Worm (Caenorhabditis elegans): ENCODE measurements around the gene K10D11.3.
A peak's percentile ranks its signal among the peaks of the same experiment; 100 is the strongest.

K10D11.3 gene

ce11 chrIV:13027801-13028641 is 42.1 kb upstream of the K10D11.3 start:
- no peak for TF ChIP-seq ceh-36 (tag; optimal IDR thresholded peaks at IDR 0.05)
- TF ChIP-seq scrt-1 (GFP tag; IDR thresholded peaks at IDR 0.05) = no peak
- no peak for TF ChIP-seq ama-1 (optimal IDR thresholded peaks at IDR 0.05)
- TF ChIP-seq flt-1 (GFP tag; IDR thresholded peaks at IDR 0.05) = no peak
- no peak for TF ChIP-seq hnd-1 (tag; optimal IDR thresholded peaks at IDR 0.05)
- TF ChIP-seq hmbx-1 (tag; optimal IDR thresholded peaks at IDR 0.05) = no peak
- peak; percentile 16 for TF ChIP-seq hmg-4 (GFP tag; optimal IDR thresholded peaks at IDR 0.05)
- TF ChIP-seq tbx-11 (GFP tag; IDR thresholded peaks at IDR 0.05) = no peak
- TF ChIP-seq sea-1 (GFP tag; conservative IDR thresholded peaks at IDR 0.05) = 0 out of 2 replicates have a peak, but pooled peaks have one; percentile 18
- no peak for TF ChIP-seq pes-1 (GFP tag; IDR thresholded peaks at IDR 0.05)
- TF ChIP-seq F13C5.2 (tag; optimal IDR thresholded peaks at IDR 0.05) = no peak

DNA sequence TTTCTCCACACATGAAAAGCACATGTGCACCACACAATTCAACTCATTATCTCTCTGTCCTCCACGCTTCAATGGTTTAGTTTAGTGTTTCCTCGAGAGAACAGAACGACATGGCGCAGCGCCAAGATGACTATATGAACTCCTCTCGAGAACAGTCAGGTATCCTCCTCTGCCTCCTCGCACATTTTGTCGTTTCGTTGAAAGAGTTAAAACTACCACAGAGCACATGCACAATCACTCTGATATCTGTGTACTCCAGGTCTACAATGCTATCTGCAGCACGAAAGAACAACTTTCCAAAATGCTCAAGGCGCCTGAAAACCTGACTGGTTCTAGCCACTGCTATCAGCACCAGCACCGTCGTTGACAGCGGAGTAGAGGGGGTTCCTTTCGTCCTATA is 40.8 kb upstream of the K10D11.3 start:
- TF ChIP-seq tbx-11 (GFP tag; IDR thresholded peaks at IDR 0.05) = no peak
- no peak for TF ChIP-seq flt-1 (GFP tag; IDR thresholded peaks at IDR 0.05)
- no peak for TF ChIP-seq sea-1 (GFP tag; conservative IDR thresholded peaks at IDR 0.05)
- TF ChIP-seq ceh-13 (GFP tag; optimal IDR thresholded peaks at IDR 0.05) = no peak
- no peak for TF ChIP-seq tra-4 (tag; optimal IDR thresholded peaks at IDR 0.05)
- TF ChIP-seq hmbx-1 (tag; optimal IDR thresholded peaks at IDR 0.05) = no peak
- TF ChIP-seq ceh-36 (tag; optimal IDR thresholded peaks at IDR 0.05) = no peak
- no peak for TF ChIP-seq hnd-1 (tag; optimal IDR thresholded peaks at IDR 0.05)
- TF ChIP-seq B0310.2 (tag; optimal IDR thresholded peaks at IDR 0.05) = no peak
- no peak for TF ChIP-seq pes-1 (GFP tag; IDR thresholded peaks at IDR 0.05)
- no peak for TF ChIP-seq hmg-4 (GFP tag; optimal IDR thresholded peaks at IDR 0.05)
- TF ChIP-seq aly-1 (tag; optimal IDR thresholded peaks at IDR 0.05) = no peak
- TF ChIP-seq ama-1 (optimal IDR thresholded peaks at IDR 0.05) = no peak
- no peak for TF ChIP-seq F13C5.2 (tag; optimal IDR thresholded peaks at IDR 0.05)
- TF ChIP-seq ets-7 (tag; optimal IDR thresholded peaks at IDR 0.05) = no peak
- no peak for TF ChIP-seq scrt-1 (GFP tag; IDR thresholded peaks at IDR 0.05)
- no peak for TF ChIP-seq tbx-37 (GFP tag; conservative IDR thresholded peaks at IDR 0.05)

- TF ChIP-seq ceh-36 (tag; optimal IDR thresholded peaks at IDR 0.05) = no peak
- no peak for TF ChIP-seq scrt-1 (GFP tag; IDR thresholded peaks at IDR 0.05)
- TF ChIP-seq flt-1 (GFP tag; IDR thresholded peaks at IDR 0.05) = no peak
These were observed 40.0 kb upstream of the K10D11.3 start for ce11 chrIV:13025853-13026343.

- no peak for TF ChIP-seq aly-1 (tag; optimal IDR thresholded peaks at IDR 0.05)
- peak; percentile 16 for TF ChIP-seq hmg-4 (GFP tag; optimal IDR thresholded peaks at IDR 0.05)
- TF ChIP-seq pes-1 (GFP tag; IDR thresholded peaks at IDR 0.05) = 0 out of 2 replicates have a peak, but pooled peaks have one; percentile 15
- no peak for TF ChIP-seq ets-7 (tag; optimal IDR thresholded peaks at IDR 0.05)
- no peak for TF ChIP-seq B0310.2 (tag; optimal IDR thresholded peaks at IDR 0.05)
These were observed 37.0 kb upstream of the K10D11.3 start for ce11 chrIV:13022892-13023291.

DNA sequence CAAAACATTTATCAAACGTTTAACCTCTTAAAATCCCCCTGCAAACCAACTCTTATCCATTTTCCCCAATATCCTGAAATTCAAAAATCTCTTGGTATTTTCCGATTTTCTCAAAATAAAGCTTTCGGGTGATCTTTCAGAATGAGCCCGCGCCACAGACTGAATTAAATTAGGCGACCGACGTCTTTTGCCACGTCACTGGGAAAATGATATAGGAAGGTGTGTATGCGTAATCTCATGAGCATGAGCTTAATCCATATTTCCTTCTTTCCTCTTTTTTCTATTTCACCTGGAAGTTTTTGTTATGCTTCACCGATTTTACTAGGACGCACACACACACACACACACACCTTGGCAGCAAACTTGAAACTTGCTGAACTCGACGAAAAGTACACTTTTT is 35.1 kb upstream of the K10D11.3 start:
- TF ChIP-seq tbx-11 (GFP tag; IDR thresholded peaks at IDR 0.05) = no peak
- no peak for TF ChIP-seq ets-7 (tag; optimal IDR thresholded peaks at IDR 0.05)
- no peak for TF ChIP-seq hnd-1 (tag; optimal IDR thresholded peaks at IDR 0.05)
- no peak for TF ChIP-seq pes-1 (GFP tag; IDR thresholded peaks at IDR 0.05)
- no peak for TF ChIP-seq aly-1 (tag; optimal IDR thresholded peaks at IDR 0.05)
- no peak for TF ChIP-seq flt-1 (GFP tag; IDR thresholded peaks at IDR 0.05)
- TF ChIP-seq B0310.2 (tag; optimal IDR thresholded peaks at IDR 0.05) = no peak
- TF ChIP-seq ceh-13 (GFP tag; optimal IDR thresholded peaks at IDR 0.05) = no peak
- no peak for TF ChIP-seq sea-1 (GFP tag; conservative IDR thresholded peaks at IDR 0.05)
- no peak for TF ChIP-seq tbx-37 (GFP tag; conservative IDR thresholded peaks at IDR 0.05)
- no peak for TF ChIP-seq tra-4 (tag; optimal IDR thresholded peaks at IDR 0.05)

- no peak for TF ChIP-seq tra-4 (tag; optimal IDR thresholded peaks at IDR 0.05)
- TF ChIP-seq hnd-1 (tag; optimal IDR thresholded peaks at IDR 0.05) = no peak
- no peak for TF ChIP-seq flt-1 (GFP tag; IDR thresholded peaks at IDR 0.05)
These were observed 30.9 kb upstream of the K10D11.3 start for ce11 chrIV:13016820-13017219.

ce11 chrIV:13015801-13016404 is 30.0 kb upstream of the K10D11.3 start:
- no peak for TF ChIP-seq tbx-37 (GFP tag; conservative IDR thresholded peaks at IDR 0.05)
- TF ChIP-seq F13C5.2 (tag; optimal IDR thresholded peaks at IDR 0.05) = no peak
- no peak for TF ChIP-seq hnd-1 (tag; optimal IDR thresholded peaks at IDR 0.05)
- TF ChIP-seq tbx-11 (GFP tag; IDR thresholded peaks at IDR 0.05) = no peak
- TF ChIP-seq ceh-13 (GFP tag; optimal IDR thresholded peaks at IDR 0.05) = no peak
- no peak for TF ChIP-seq ceh-36 (tag; optimal IDR thresholded peaks at IDR 0.05)
- TF ChIP-seq ets-7 (tag; optimal IDR thresholded peaks at IDR 0.05) = no peak
- TF ChIP-seq sea-1 (GFP tag; conservative IDR thresholded peaks at IDR 0.05) = no peak
- TF ChIP-seq flt-1 (GFP tag; IDR thresholded peaks at IDR 0.05) = no peak
